Fruit fly (Drosophila melanogaster) whole organism, prepupa: Measurements from ENCODE around the gene rasp.
A peak's percentile ranks its signal among the peaks of the same experiment; 100 is the strongest.

Experiments used
- Blimp-1 ChIP-seq: fragments of 200-800 bp; sonication (Bioruptor generic); optimal IDR thresholded peaks from 3 replicates; lab custom pipeline; 2017; ENCODE audit warnings: missing biosample characterization, missing genetic modification characterization, mild to moderate bottlenecking, moderate library complexity, missing genetic modification reagents
- CG10669 ChIP-seq: fragments of 200-800 bp; sonication (Bioruptor generic); optimal IDR thresholded peaks from 3 replicates; lab custom pipeline; 2018; ENCODE audit warnings: missing biosample characterization, mild to moderate bottlenecking, missing genetic modification characterization, moderate library complexity
- CG11294 ChIP-seq: fragments of 200-800 bp; sonication (Bioruptor generic); IDR thresholded peaks from 2 replicates; pipeline ENCODE4 v1.3.6; 2022; ENCODE audit warnings: missing biosample characterization, missing genetic modification characterization
- CG11902 ChIP-seq: fragments of 200-800 bp; sonication (Bioruptor generic); optimal IDR thresholded peaks from 3 replicates; lab custom pipeline; 2016; ENCODE audit warnings: missing biosample characterization, missing genetic modification characterization
- CG15336 ChIP-seq: fragments of 200-800 bp; sonication (Bioruptor generic); IDR thresholded peaks from 2 replicates; pipeline ENCODE4 v1.3.6; 2022; ENCODE audit warnings: missing biosample characterization, missing genetic modification characterization
- CG16779 ChIP-seq: fragments of 200-800 bp; sonication (Bioruptor generic); optimal IDR thresholded peaks from 3 replicates; lab custom pipeline; 2017; ENCODE audit warnings: missing biosample characterization, mild to moderate bottlenecking, missing genetic modification characterization
- CG3032 ChIP-seq: fragments of 200-800 bp; optimal IDR thresholded peaks from 2 replicates; lab custom pipeline; 2019; ENCODE audit warnings: missing biosample characterization, mild to moderate bottlenecking, missing genetic modification characterization, moderate library complexity
- CG31627 ChIP-seq: fragments of 200-800 bp; sonication (Bioruptor generic); optimal IDR thresholded peaks from 3 replicates; lab custom pipeline; 2016; ENCODE audit warnings: missing biosample characterization, missing genetic modification characterization
- CG32006 ChIP-seq: fragments of 200-800 bp; sonication (Bioruptor generic); optimal IDR thresholded peaks from 3 replicates; lab custom pipeline; 2017; ENCODE audit warnings: missing biosample characterization, mild to moderate bottlenecking, missing genetic modification characterization
- CG4318 ChIP-seq: fragments of 200-800 bp; sonication (Bioruptor generic); optimal IDR thresholded peaks from 3 replicates; lab custom pipeline; 2017; ENCODE audit warnings: missing biosample characterization, mild to moderate bottlenecking, missing genetic modification characterization
- CG6163 ChIP-seq: fragments of 200-800 bp; sonication (Bioruptor generic); IDR thresholded peaks from 3 replicates; pipeline ENCODE4 v1.3.6; 2022; ENCODE audit warnings: missing biosample characterization, missing genetic modification characterization
- CG6854 ChIP-seq: fragments of 200-800 bp; sonication (Bioruptor generic); optimal IDR thresholded peaks from 2 replicates; lab custom pipeline; 2017; ENCODE audit warnings: missing biosample characterization, mild to moderate bottlenecking, missing genetic modification characterization
- CG8319 ChIP-seq: fragments of 200-800 bp; sonication (Bioruptor generic); optimal IDR thresholded peaks from 3 replicates; lab custom pipeline; 2016; ENCODE audit warnings: missing biosample characterization, missing genetic modification characterization
- CG8632 ChIP-seq: fragments of 200-800 bp; sonication (Bioruptor generic); optimal IDR thresholded peaks from 3 replicates; lab custom pipeline; 2016; ENCODE audit warnings: missing biosample characterization, missing genetic modification characterization
- CG9139 ChIP-seq: fragments of 200-800 bp; sonication (Bioruptor generic); optimal IDR thresholded peaks from 3 replicates; lab custom pipeline; 2017; ENCODE audit warnings: missing biosample characterization, mild to moderate bottlenecking, missing genetic modification characterization
- Ets21C ChIP-seq: fragments of 200-800 bp; sonication (Bioruptor generic); optimal IDR thresholded peaks from 3 replicates; lab custom pipeline; 2016; ENCODE audit warnings: missing biosample characterization, missing genetic modification characterization
- Ets96B ChIP-seq: fragments of 200-800 bp; optimal IDR thresholded peaks from 2 replicates; lab custom pipeline; 2019; ENCODE audit warnings: missing biosample characterization, mild to moderate bottlenecking, missing genetic modification characterization, moderate library complexity
- Hr38 ChIP-seq: sonication (Bioruptor generic); optimal IDR thresholded peaks from 2 replicates; lab custom pipeline; 2016; ENCODE audit warnings: missing biosample characterization, missing genetic modification characterization
- Hr39 ChIP-seq: fragments of 200-800 bp; sonication (Bioruptor generic); optimal IDR thresholded peaks from 2 replicates; lab custom pipeline; 2016; ENCODE audit warnings: missing biosample characterization, missing genetic modification characterization
- Hr4 ChIP-seq: fragments of 200-800 bp; sonication (Bioruptor generic); optimal IDR thresholded peaks from 3 replicates; lab custom pipeline; 2016; ENCODE audit warnings: missing biosample characterization, missing genetic modification characterization
- Lpt ChIP-seq: fragments of 200-800 bp; sonication (Bioruptor generic); optimal IDR thresholded peaks from 3 replicates; lab custom pipeline; 2016; ENCODE audit warnings: missing biosample characterization, missing genetic modification characterization
- OdsH ChIP-seq: fragments of 200-800 bp; sonication (Bioruptor generic); optimal IDR thresholded peaks from 3 replicates; lab custom pipeline; 2016; ENCODE audit warnings: missing biosample characterization, missing genetic modification characterization
- Sox15 ChIP-seq: fragments of 200-800 bp; sonication (Bioruptor generic); optimal IDR thresholded peaks from 3 replicates; lab custom pipeline; 2016; ENCODE audit warnings: missing biosample characterization, missing genetic modification characterization
- acj6 ChIP-seq: fragments of 200-800 bp; sonication (Bioruptor generic); optimal IDR thresholded peaks from 3 replicates; lab custom pipeline; 2016; ENCODE audit warnings: missing biosample characterization, missing genetic modification characterization
- cyc ChIP-seq: fragments of 200-800 bp; sonication (Bioruptor generic); optimal IDR thresholded peaks from 3 replicates; lab custom pipeline; 2016; ENCODE audit warnings: missing biosample characterization, missing genetic modification characterization
- eg ChIP-seq: fragments of 200-800 bp; sonication (Bioruptor generic); IDR thresholded peaks from 3 replicates; pipeline ENCODE4 v1.3.6; 2022; ENCODE audit warnings: missing biosample characterization, missing genetic modification characterization
- esn ChIP-seq: fragments of 200-800 bp; sonication (Bioruptor generic); optimal IDR thresholded peaks from 2 replicates; lab custom pipeline; 2016; ENCODE audit warnings: missing biosample characterization, mild to moderate bottlenecking, missing genetic modification characterization, moderate library complexity
- fkh ChIP-seq: fragments of 200-800 bp; sonication (Bioruptor generic); optimal IDR thresholded peaks from 3 replicates; lab custom pipeline; 2017; ENCODE audit warnings: missing biosample characterization, mild to moderate bottlenecking, missing genetic modification characterization, moderate library complexity
- net ChIP-seq: fragments of 200-800 bp; sonication (Bioruptor generic); optimal IDR thresholded peaks from 3 replicates; lab custom pipeline; 2016; ENCODE audit warnings: missing biosample characterization, missing genetic modification characterization
- pdm3 ChIP-seq: fragments of 200-800 bp; sonication (Bioruptor generic); optimal IDR thresholded peaks from 3 replicates; lab custom pipeline; 2016; ENCODE audit warnings: missing biosample characterization, missing genetic modification characterization
- ss ChIP-seq, 2 experiments: fragments of 200-800 bp; sonication (Bioruptor generic); optimal IDR thresholded peaks; 2 replicates in 1 of 2; 3 replicates in 1 of 2; lab custom pipeline; 2017 to 2018; ENCODE audit warnings: mild to moderate bottlenecking in 2 of 2, missing biosample characterization in 2 of 2, missing genetic modification characterization in 2 of 2, moderate library complexity in 1 of 2
- topi ChIP-seq: fragments of 200-800 bp; sonication (Bioruptor generic); optimal IDR thresholded peaks from 3 replicates; lab custom pipeline; 2016; ENCODE audit warnings: missing biosample characterization, missing genetic modification characterization
- vri ChIP-seq: fragments of 200-800 bp; sonication (Bioruptor generic); optimal IDR thresholded peaks from 3 replicates; lab custom pipeline; 2016; ENCODE audit warnings: missing biosample characterization, mild to moderate bottlenecking, missing genetic modification characterization

The rasp gene

dm6 chr3L:3179474-3179873 lies 17.5 kb downstream of the rasp start (continued):
- TF ChIP-seq CG10669 (GFP tag; lab: Kevin White, UChicago) (peak; percentile 93), acj6 (GFP tag; lab: Kevin White, UChicago) (peak; percentile 89), Lpt (GFP tag; lab: Kevin White, UChicago) (peak; percentile 76), esn (GFP tag; lab: Kevin White, UChicago) (peak; percentile 94), CG3032 (tag; lab: Kevin White, UChicago) (peak; percentile 91), CG32006 (GFP tag; lab: Kevin White, UChicago) (peak; percentile 85), CG11294 (GFP tag; lab: Robert Waterston, UW) (peak; percentile 78), CG6163 (GFP tag; lab: Robert Waterston, UW) (peak; percentile 96)

- no peak for TF ChIP-seq CG11902 (GFP tag; lab: Kevin White, UChicago)
- TF ChIP-seq Hr39 (GFP tag; lab: Kevin White, UChicago): no peak
- TF ChIP-seq Lpt (GFP tag; lab: Kevin White, UChicago): no peak
- TF ChIP-seq topi (GFP tag; lab: Kevin White, UChicago): no peak
- TF ChIP-seq cyc (GFP tag; lab: Kevin White, UChicago): no peak
- no peak for TF ChIP-seq pdm3 (GFP tag; lab: Kevin White, UChicago)
- TF ChIP-seq eg (GFP tag; lab: Robert Waterston, UW): no peak
- TF ChIP-seq acj6 (GFP tag; lab: Kevin White, UChicago): no peak
- TF ChIP-seq OdsH: no peak
- TF ChIP-seq CG32006 (GFP tag; lab: Kevin White, UChicago): no peak
- no peak for TF ChIP-seq esn (GFP tag; lab: Kevin White, UChicago)
- TF ChIP-seq CG8632 (GFP tag; lab: Kevin White, UChicago): no peak
Measured at dm6 chr3L:3184104-3184503, 22.1 kb downstream of the rasp start, which contains the start of gene CG42494. Gene CG42494, plus strand, starts transcription at chr3L:3184404.

- TF ChIP-seq CG15336 (GFP tag; lab: Robert Waterston, UW): no peak
- no peak for TF ChIP-seq Sox15 (GFP tag; lab: Kevin White, UChicago)
- no peak for TF ChIP-seq pdm3 (GFP tag; lab: Kevin White, UChicago)
- no peak for TF ChIP-seq fkh (GFP tag; lab: Kevin White, UChicago)
- TF ChIP-seq CG6854 (GFP tag; lab: Kevin White, UChicago): no peak
- no peak for TF ChIP-seq CG11902 (GFP tag; lab: Kevin White, UChicago)
- no peak for TF ChIP-seq CG11294 (GFP tag; lab: Robert Waterston, UW)
- TF ChIP-seq Hr4 (GFP tag; lab: Kevin White, UChicago): no peak
- TF ChIP-seq Ets21C (GFP tag; lab: Kevin White, UChicago): no peak
- TF ChIP-seq ss (GFP tag; optimal IDR thresholded peaks at IDR 0.05; lab: Kevin White, UChicago): no peak
- no peak for TF ChIP-seq Ets96B (tag; lab: Kevin White, UChicago)
- no peak for TF ChIP-seq CG9139 (GFP tag; lab: Kevin White, UChicago)
- no peak for TF ChIP-seq Blimp-1 (GFP tag; lab: Kevin White, UChicago)
- TF ChIP-seq Hr38 (GFP tag; lab: Kevin White, UChicago): no peak
- TF ChIP-seq CG8319 (GFP tag; lab: Kevin White, UChicago): no peak
- no peak for TF ChIP-seq CG16779 (tag; lab: Kevin White, UChicago)
- no peak for TF ChIP-seq vri (GFP tag; lab: Kevin White, UChicago)
- no peak for TF ChIP-seq CG31627 (GFP tag; lab: Kevin White, UChicago)
- TF ChIP-seq CG4318 (GFP tag; lab: Kevin White, UChicago): no peak
Measured at dm6 chr3L:3186364-3186763, 24.4 kb downstream of the rasp start, which contains the start of gene CG32284. Gene CG32284, plus strand, starts transcription at chr3L:3186664.

dm6 chr3L:3187263-3187662 lies 25.3 kb downstream of the rasp start, which contains the start of gene CG14957:
Gene CG14957, plus strand, starts transcription at chr3L:3187563.
- TF ChIP-seq net (GFP tag; lab: Kevin White, UChicago) (no peak), CG6854 (GFP tag; lab: Kevin White, UChicago) (peak; percentile 0)
